Worm (Caenorhabditis elegans): ENCODE measurements around the gene F55A11.7.

- TF ChIP-seq nfya-1 (tag; optimal IDR thresholded peaks at IDR 0.05; ENCODE audit: borderline replicate concordance, insufficient read depth) (no peak), somi-1 (GFP tag; optimal IDR thresholded peaks at IDR 0.05) (no peak), K12H6.12 (tag; optimal IDR thresholded peaks at IDR 0.05) (no peak), attf-5 (GFP tag; optimal IDR thresholded peaks at IDR 0.05) (no peak)
Measured at ce11 chrV:11751480-11751879, 35.8 kb downstream of the F55A11.7 start.
